Worm (Caenorhabditis elegans) whole organism, dauer: Measurements from ENCODE around the gene W10G11.3.

ENCODE experiments used
- unc-62 ChIP-seq: sonication (generic microtip); optimal IDR thresholded peaks from 2 replicates; lab custom pipeline; 2017; ENCODE audit warnings: missing biosample characterization, missing genetic modification reagents, missing genetic modification characterization

W10G11.3 gene

DNA sequence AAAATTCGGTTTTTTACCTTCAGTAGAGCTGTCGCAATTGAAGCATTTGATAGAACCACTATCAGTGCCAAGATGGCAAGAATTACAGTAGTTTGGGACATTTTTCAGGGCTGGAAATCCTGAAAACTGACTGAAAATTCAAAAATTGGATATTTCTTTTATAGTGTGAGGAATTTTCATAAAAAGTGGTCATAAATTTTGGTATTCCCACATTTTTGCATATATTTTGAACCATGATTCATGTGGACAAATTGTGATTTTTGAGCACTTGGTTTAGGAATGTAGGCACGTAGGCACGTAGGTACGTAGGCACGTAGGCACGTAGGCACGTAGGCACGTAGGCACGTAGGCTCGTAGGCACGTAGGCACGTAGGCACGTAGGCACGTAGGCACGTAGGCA is 50.1 kb downstream of the W10G11.3 start, which contains the start of gene Y49F6B.19:
Gene Y49F6B.19, minus strand, starts transcription at position 101 of the 400 bp plus-strand sequence.
- TF ChIP-seq unc-62, result no peak
